Worm (Caenorhabditis elegans) whole organism, midembryonic: ENCODE data around the gene abt-4.

ENCODE experiments used
- flt-1 ChIP-seq: fragments of 200-800 bp; sonication (Bioruptor generic); IDR thresholded peaks from 2 replicates; pipeline ENCODE4 v1.3.6; 2022; ENCODE audit warnings: missing genetic modification characterization, missing compliant biosample characterization
- tab-1 ChIP-seq: fragments of 200-800 bp; sonication (Bioruptor generic); IDR thresholded peaks from 2 replicates; pipeline ENCODE4 v1.3.6; 2022; ENCODE audit warnings: missing genetic modification characterization, missing compliant biosample characterization

ce11 chrV:297424-297991 lies 33.0 kb downstream of the abt-4 start, which contains the start of gene F33E11.2:
- TF ChIP-seq flt-1 (GFP tag; lab: Robert Waterston, UW) (no peak), tab-1 (GFP tag; lab: Robert Waterston, UW) (no peak)
